Worm (Caenorhabditis elegans) whole organism, L4/young adult: ENCODE measurements around the gene R186.8.

ENCODE experiments used
- dao-5 ChIP-seq: sonication (generic microtip); optimal IDR thresholded peaks from 2 replicates; lab custom pipeline; 2016; ENCODE audit warnings: missing genotype, missing genetic modification characterization, moderate library complexity, missing compliant biosample characterization
- him-1 ChIP-seq: sonication (generic microtip); optimal IDR thresholded peaks from 2 replicates; lab custom pipeline; 2016; ENCODE audit warnings: missing genotype, missing genetic modification reagents, missing genetic modification characterization, missing compliant biosample characterization

- TF ChIP-seq dao-5 (no peak), him-1 (tag; lab: Kevin White, UChicago) (no peak)
Measured at ce11 chrV:12928929-12929532, 38.8 kb downstream of the R186.8 start, which contains the start of gene T16G1.2.
